Fruit fly (Drosophila melanogaster): Measurements from ENCODE around the gene CG31139.

The CG31139 gene

DNA sequence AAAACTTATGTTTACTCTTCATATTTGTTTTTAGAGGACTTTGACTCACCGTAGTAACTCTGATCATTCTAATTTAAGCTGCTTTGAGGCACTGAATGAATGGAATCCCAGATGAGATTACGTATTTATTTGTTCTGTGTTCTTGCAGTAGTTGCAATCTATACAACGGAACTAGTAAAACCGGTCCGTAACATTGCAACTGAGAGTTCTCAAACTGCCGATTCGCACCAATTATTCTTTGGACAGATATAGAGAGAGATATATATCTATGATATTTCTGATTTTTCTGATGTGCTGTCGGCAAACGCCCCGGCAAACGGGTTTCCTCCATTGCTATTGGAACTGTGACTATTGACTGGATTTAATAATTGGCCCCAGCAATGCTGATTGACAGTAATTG is 18.7 kb upstream of the CG31139 start, which contains the start of gene CG13841:
CG13841 (minus strand) TSS at position 101 of the 400 bp plus-strand sequence.
- TF ChIP-seq CG11617 (GFP tag; optimal IDR thresholded peaks at IDR 0.05) = no peak
- TF ChIP-seq cic (GFP tag; optimal IDR thresholded peaks at IDR 0.05) = no peak
- TF ChIP-seq kay (GFP tag; ENCODE audit: borderline replicate concordance) = peak; percentile 7
- TF ChIP-seq CG1620 (GFP tag; optimal IDR thresholded peaks at IDR 0.05) = no peak
- no peak for TF ChIP-seq toe (GFP tag; optimal IDR thresholded peaks at IDR 0.05)

DNA sequence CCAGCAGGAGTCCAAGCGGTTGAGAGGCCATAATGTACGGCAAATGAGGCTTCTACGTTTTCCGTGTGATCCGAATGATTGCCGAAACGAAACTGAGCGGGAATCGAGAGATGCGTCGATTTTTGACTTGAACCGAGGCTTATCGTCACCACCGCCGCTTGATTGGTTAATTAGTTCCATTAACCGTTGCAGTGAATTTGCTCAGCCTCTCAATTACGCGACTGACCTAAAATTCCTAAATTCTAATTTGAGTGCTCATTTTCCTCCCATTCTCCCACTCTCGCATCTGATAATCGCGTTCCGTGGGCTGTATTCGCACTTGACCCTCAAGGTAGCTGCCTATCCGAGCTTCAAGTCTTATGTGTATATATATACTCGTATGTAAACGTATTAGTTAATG is 17.2 kb upstream of the CG31139 start, which contains the start of gene Nepl15:
Nepl15 (minus strand) TSS at position 101 of the 400 bp plus-strand sequence.
- TF ChIP-seq tj (GFP tag; optimal IDR thresholded peaks at IDR 0.05) = no peak
- TF ChIP-seq ovo (GFP tag; optimal IDR thresholded peaks at IDR 0.05) = no peak
- no peak for TF ChIP-seq toe (GFP tag; optimal IDR thresholded peaks at IDR 0.05)
- no peak for TF ChIP-seq CG7101 (tag; optimal IDR thresholded peaks at IDR 0.05)
- no peak for TF ChIP-seq CG5204 (GFP tag; optimal IDR thresholded peaks at IDR 0.05)
- TF ChIP-seq cic (GFP tag; optimal IDR thresholded peaks at IDR 0.05) = no peak

dm6 chr3R:22763587-22763986 is 14.7 kb upstream of the CG31139 start, which contains the start of gene Nepl14:
Gene Nepl14, minus strand, starts transcription at chr3R:22763711.
- TF ChIP-seq Clk (GFP tag; optimal IDR thresholded peaks at IDR 0.05) = no peak
- no peak for TF ChIP-seq CG11617 (GFP tag; optimal IDR thresholded peaks at IDR 0.05)
- no peak for TF ChIP-seq CG12768 (GFP tag; optimal IDR thresholded peaks at IDR 0.05)
- no peak for TF ChIP-seq cic (GFP tag; optimal IDR thresholded peaks at IDR 0.05)
- TF ChIP-seq Hr96 (GFP tag; optimal IDR thresholded peaks at IDR 0.05) = no peak
- TF ChIP-seq CG7101 (tag; optimal IDR thresholded peaks at IDR 0.05) = no peak
- TF ChIP-seq toe (GFP tag; optimal IDR thresholded peaks at IDR 0.05) = no peak
- no peak for TF ChIP-seq Crg-1 (GFP tag; optimal IDR thresholded peaks at IDR 0.05)
- no peak for TF ChIP-seq bab1 (GFP tag; optimal IDR thresholded peaks at IDR 0.05)
- TF ChIP-seq pad (GFP tag; optimal IDR thresholded peaks at IDR 0.05) = no peak
- no peak for TF ChIP-seq CG33017 (tag; optimal IDR thresholded peaks at IDR 0.05)
- no peak for TF ChIP-seq kay (GFP tag; ENCODE audit: borderline replicate concordance)

- TF ChIP-seq cic (GFP tag; optimal IDR thresholded peaks at IDR 0.05) (peak; percentile 46), Crg-1 (GFP tag; optimal IDR thresholded peaks at IDR 0.05) (no peak)
Observed at dm6 chr3R:22760988-22761387, 12.1 kb upstream of the CG31139 start, which contains the start of gene Nepl13. Gene Nepl13, minus strand, starts transcription at chr3R:22761076.

DNA sequence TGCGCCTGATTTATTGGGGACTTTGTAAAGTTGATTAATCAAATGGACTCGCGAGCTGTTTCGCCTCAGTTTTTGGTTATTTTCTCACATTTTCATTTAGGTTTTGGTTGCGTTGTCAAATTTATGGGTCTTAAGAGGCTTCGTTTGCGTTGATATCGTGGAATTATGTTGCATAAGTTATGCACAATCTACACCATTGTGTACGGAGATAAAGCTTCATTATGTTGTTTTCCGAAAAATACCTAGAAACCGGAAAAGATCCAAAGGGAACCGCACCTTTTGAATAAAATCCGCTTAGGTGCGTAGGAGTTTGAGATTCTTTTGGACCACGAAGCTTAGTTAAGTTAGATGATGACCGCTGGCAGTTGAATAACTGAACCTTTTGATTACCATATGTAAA is 8.3 kb upstream of the CG31139 start:
- TF ChIP-seq CG5204 (GFP tag; optimal IDR thresholded peaks at IDR 0.05) = no peak
- TF ChIP-seq cnc (optimal IDR thresholded peaks at IDR 0.05) = no peak
- TF ChIP-seq toe (GFP tag; optimal IDR thresholded peaks at IDR 0.05) = no peak
- no peak for TF ChIP-seq kay (GFP tag; ENCODE audit: borderline replicate concordance)

- TF ChIP-seq Crg-1 (GFP tag; optimal IDR thresholded peaks at IDR 0.05) (no peak), cic (GFP tag; optimal IDR thresholded peaks at IDR 0.05) (no peak), CG7045 (GFP tag; optimal IDR thresholded peaks at IDR 0.05) (no peak), kay (GFP tag; ENCODE audit: borderline replicate concordance) (no peak), CG33017 (tag; optimal IDR thresholded peaks at IDR 0.05) (no peak), pad (GFP tag; optimal IDR thresholded peaks at IDR 0.05) (no peak), Hr96 (GFP tag; optimal IDR thresholded peaks at IDR 0.05) (no peak), tj (GFP tag; optimal IDR thresholded peaks at IDR 0.05) (no peak), CG12768 (GFP tag; optimal IDR thresholded peaks at IDR 0.05) (no peak), Clk (GFP tag; optimal IDR thresholded peaks at IDR 0.05) (no peak), toe (GFP tag; optimal IDR thresholded peaks at IDR 0.05) (no peak), CG11617 (GFP tag; optimal IDR thresholded peaks at IDR 0.05) (no peak)
Observed at dm6 chr3R:22756289-22756688, 7.4 kb upstream of the CG31139 start.

dm6 chr3R:22755187-22755777 is 6.4 kb upstream of the CG31139 start:
- TF ChIP-seq CG7045 (GFP tag; optimal IDR thresholded peaks at IDR 0.05) = no peak
- TF ChIP-seq tj (GFP tag; optimal IDR thresholded peaks at IDR 0.05) = peak; percentile 42

- TF ChIP-seq CG5204 (GFP tag; optimal IDR thresholded peaks at IDR 0.05) (peak; percentile 37), kay (GFP tag; ENCODE audit: borderline replicate concordance) (peak; percentile 74), CG33017 (tag; optimal IDR thresholded peaks at IDR 0.05) (peak; percentile 38), CG11617 (GFP tag; optimal IDR thresholded peaks at IDR 0.05) (peak; percentile 42), Hr96 (GFP tag; optimal IDR thresholded peaks at IDR 0.05) (peak; percentile 24), tj (GFP tag; optimal IDR thresholded peaks at IDR 0.05) (no peak), cic (GFP tag; optimal IDR thresholded peaks at IDR 0.05) (no peak), CG7101 (tag; optimal IDR thresholded peaks at IDR 0.05) (peak; percentile 1), Mnt (GFP tag; optimal IDR thresholded peaks at IDR 0.05) (peak; percentile 37), toe (GFP tag; optimal IDR thresholded peaks at IDR 0.05) (no peak)
Observed at dm6 chr3R:22753895-22754774, 5.3 kb upstream of the CG31139 start.
